Worm (Caenorhabditis elegans): Measurements from ENCODE around the gene clec-177.

clec-177 gene

ce11 chrIV:4992089-4992488 lies 5.7 kb downstream of the clec-177 start, which contains the start of gene str-162 (continued):
- no peak for TF ChIP-seq lin-35 (GFP tag; optimal IDR thresholded peaks at IDR 0.05)
- TF ChIP-seq pqm-1 (tag; optimal IDR thresholded peaks at IDR 0.05), result no peak
- no peak for TF ChIP-seq grh-1 (GFP tag; IDR thresholded peaks at IDR 0.05)

ce11 chrIV:4993128-4993527 lies 6.8 kb downstream of the clec-177 start:
- TF ChIP-seq snu-23 (GFP tag; optimal IDR thresholded peaks at IDR 0.05) (no peak), lsy-2 (tag; optimal IDR thresholded peaks at IDR 0.05) (no peak), lin-15B (tag; optimal IDR thresholded peaks at IDR 0.05) (no peak), unc-30 (tag; optimal IDR thresholded peaks at IDR 0.05) (no peak), hpl-2 (GFP tag; optimal IDR thresholded peaks at IDR 0.05) (no peak), xbp-1 (tag; optimal IDR thresholded peaks at IDR 0.05) (no peak), nhr-28 (tag; optimal IDR thresholded peaks at IDR 0.05) (no peak), ama-1 (optimal IDR thresholded peaks at IDR 0.05) (no peak), ceh-8 (GFP tag; optimal IDR thresholded peaks at IDR 0.05) (no peak), egl-13 (tag; optimal IDR thresholded peaks at IDR 0.05) (no peak), mef-2 (tag; optimal IDR thresholded peaks at IDR 0.05) (no peak), isw-1 (GFP tag; IDR thresholded peaks at IDR 0.05) (no peak), unc-62 (GFP tag; optimal IDR thresholded peaks at IDR 0.05) (no peak), efl-1 (optimal IDR thresholded peaks at IDR 0.05) (no peak), efl-1 (GFP tag; optimal IDR thresholded peaks at IDR 0.05 in 1 of 2) (no peak)

DNA sequence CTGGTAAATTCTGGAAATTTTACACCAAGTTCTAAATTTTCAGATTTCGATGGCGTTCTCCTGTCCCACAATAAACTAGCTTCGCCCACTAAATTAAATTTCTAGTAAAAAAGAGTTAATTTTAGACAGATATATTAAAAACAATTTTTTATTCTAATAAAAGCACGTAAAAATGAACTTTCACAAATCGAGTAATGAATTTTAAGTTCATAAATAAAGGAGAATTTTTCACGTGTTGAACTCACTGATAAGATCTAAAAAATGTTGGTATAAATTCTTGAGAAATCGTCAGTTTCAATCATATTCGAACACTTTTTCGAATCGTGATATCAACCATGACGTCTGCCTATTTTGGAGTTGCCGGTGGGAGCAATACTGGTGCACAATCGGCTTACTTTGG lies 9.5 kb downstream of the clec-177 start, which contains the start of gene ssq-2:
Gene ssq-2 (plus strand): TSS at position 301 of the 400 bp plus-strand sequence.
- TF ChIP-seq zip-4 (GFP tag; optimal IDR thresholded peaks at IDR 0.05) (no peak), unc-98 (GFP tag; IDR thresholded peaks at IDR 0.05) (no peak), dsc-1 (tag; optimal IDR thresholded peaks at IDR 0.05) (no peak), aha-1 (tag; optimal IDR thresholded peaks at IDR 0.05) (no peak), unc-30 (tag; optimal IDR thresholded peaks at IDR 0.05) (no peak), unc-130 (tag; optimal IDR thresholded peaks at IDR 0.05) (no peak), egl-13 (tag; optimal IDR thresholded peaks at IDR 0.05) (no peak), nhr-47 (tag; optimal IDR thresholded peaks at IDR 0.05) (no peak), ceh-82 (tag; optimal IDR thresholded peaks at IDR 0.05) (no peak), mef-2 (tag; optimal IDR thresholded peaks at IDR 0.05) (no peak), unc-86 (tag; optimal IDR thresholded peaks at IDR 0.05) (no peak), zag-1 (tag; optimal IDR thresholded peaks at IDR 0.05) (no peak), mdl-1 (tag; optimal IDR thresholded peaks at IDR 0.05) (no peak), ceh-63 (GFP tag; optimal IDR thresholded peaks at IDR 0.05) (no peak), fkh-10 (GFP tag; optimal IDR thresholded peaks at IDR 0.05) (no peak), pag-3 (tag; optimal IDR thresholded peaks at IDR 0.05; ENCODE audit: borderline replicate concordance, insufficient read depth) (no peak), pax-3 (tag; optimal IDR thresholded peaks at IDR 0.05) (no peak), ztf-4 (tag; optimal IDR thresholded peaks at IDR 0.05) (no peak)

ce11 chrIV:4996956-4997355 lies 10.6 kb downstream of the clec-177 start:
- TF ChIP-seq rnt-1 (tag; optimal IDR thresholded peaks at IDR 0.05) (no peak), ztf-11 (tag; optimal IDR thresholded peaks at IDR 0.05) (no peak), ceh-90 (tag; optimal IDR thresholded peaks at IDR 0.05) (no peak), unc-62 (GFP tag; optimal IDR thresholded peaks at IDR 0.05) (no peak), nhr-237 (tag; optimal IDR thresholded peaks at IDR 0.05) (no peak), nhr-28 (tag; optimal IDR thresholded peaks at IDR 0.05) (no peak), pqm-1 (tag; optimal IDR thresholded peaks at IDR 0.05) (no peak), pag-3 (tag; optimal IDR thresholded peaks at IDR 0.05; ENCODE audit: borderline replicate concordance, insufficient read depth) (no peak), irx-1 (tag; optimal IDR thresholded peaks at IDR 0.05) (no peak), aly-2 (tag; optimal IDR thresholded peaks at IDR 0.05) (no peak)
